Fruit fly (Drosophila melanogaster): ENCODE measurements around the gene Cbp20.

DNA sequence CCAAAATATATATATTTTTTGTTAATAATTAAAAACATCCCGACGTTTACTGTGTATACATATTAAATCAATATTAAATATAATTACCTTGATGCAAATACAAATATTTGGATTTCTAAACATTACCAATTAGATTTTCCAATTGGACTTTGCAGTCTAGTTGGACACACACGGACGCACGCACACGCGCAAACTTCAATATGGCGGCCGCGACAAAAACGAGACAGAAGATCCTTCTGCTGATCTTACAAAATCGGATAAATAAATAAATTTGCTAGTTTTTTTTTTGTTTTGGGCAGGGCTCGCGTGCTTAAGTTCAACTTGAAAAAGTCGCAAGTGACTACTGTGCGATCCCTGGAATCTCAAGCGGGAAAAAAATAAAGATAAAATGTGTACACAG, 7.9 kb upstream of the Cbp20 start:
- TF ChIP-seq CTCF (optimal IDR thresholded peaks at IDR 0.05): no peak
- TF ChIP-seq CG8478 (optimal IDR thresholded peaks at IDR 0.05): no peak

All from S2 (cell line).